Worm (Caenorhabditis elegans) whole organism, late embryonic: ENCODE results near the gene F13D11.3.
A peak's percentile ranks its signal among the peaks of the same experiment; 100 is the strongest.

Source experiments
- C08G9.2 ChIP-seq: sonication (generic microtip); optimal IDR thresholded peaks from 2 replicates; lab custom pipeline; 2016; ENCODE audit warnings: mild to moderate bottlenecking, missing genetic modification characterization, moderate library complexity, missing compliant biosample characterization
- C38D4.7 ChIP-seq: fragments of 200-800 bp; sonication (Bioruptor generic); optimal IDR thresholded peaks from 2 replicates; lab custom pipeline; 2018; ENCODE audit warnings: mild to moderate bottlenecking, missing genetic modification characterization, moderate library complexity, missing compliant biosample characterization
- F13H6.1 ChIP-seq: sonication (generic microtip); optimal IDR thresholded peaks from 2 replicates; lab custom pipeline; 2016; ENCODE audit warnings: missing genetic modification characterization, missing compliant biosample characterization
- K02D7.2 ChIP-seq: sonication (generic microtip); optimal IDR thresholded peaks from 2 replicates; lab custom pipeline; 2017; ENCODE audit warnings: mild to moderate bottlenecking, missing genetic modification characterization, missing compliant biosample characterization
- T23F11.4 ChIP-seq: fragments of 200-800 bp; sonication (Bioruptor generic); optimal IDR thresholded peaks from 2 replicates; lab custom pipeline; 2018; ENCODE audit warnings: mild to moderate bottlenecking, missing genetic modification characterization, missing compliant biosample characterization
- ama-1 ChIP-seq: fragments of 150-350 bp; optimal IDR thresholded peaks from 2 replicates; lab custom pipeline; 2014
- ceh-14 ChIP-seq: sonication (generic microtip); optimal IDR thresholded peaks from 2 replicates; lab custom pipeline; 2016; ENCODE audit warnings: missing genotype, missing genetic modification characterization, missing compliant biosample characterization
- ceh-18 ChIP-seq: sonication (generic microtip); optimal IDR thresholded peaks from 2 replicates; lab custom pipeline; 2016; ENCODE audit warnings: missing genetic modification characterization, missing compliant biosample characterization
- ceh-2 ChIP-seq: sonication (generic microtip); optimal IDR thresholded peaks from 2 replicates; lab custom pipeline; 2016; ENCODE audit warnings: missing genotype, missing genetic modification characterization, missing compliant biosample characterization
- ceh-24 ChIP-seq: sonication (generic microtip); optimal IDR thresholded peaks from 2 replicates; lab custom pipeline; 2016; ENCODE audit warnings: mild to moderate bottlenecking, missing genetic modification characterization, missing compliant biosample characterization
- ceh-30 ChIP-seq: fragments of 150-350 bp; optimal IDR thresholded peaks from 2 replicates; lab custom pipeline; 2014; ENCODE audit warnings: missing biosample characterization, missing genetic modification characterization
- ceh-34 ChIP-seq: sonication (generic microtip); optimal IDR thresholded peaks from 2 replicates; lab custom pipeline; 2016; ENCODE audit warnings: mild to moderate bottlenecking, missing genetic modification characterization, missing compliant biosample characterization
- ceh-48 ChIP-seq: sonication (generic microtip); optimal IDR thresholded peaks from 2 replicates; lab custom pipeline; 2016; ENCODE audit warnings: missing genetic modification characterization, inconsistent platforms, missing compliant biosample characterization
- ceh-6 ChIP-seq: fragments of 200-800 bp; sonication (Bioruptor generic); optimal IDR thresholded peaks from 2 replicates; lab custom pipeline; 2018; ENCODE audit warnings: mild to moderate bottlenecking, missing genetic modification characterization, missing compliant biosample characterization
- che-1 ChIP-seq: sonication (generic microtip); optimal IDR thresholded peaks from 2 replicates; lab custom pipeline; 2016; ENCODE audit warnings: mild to moderate bottlenecking, missing genetic modification characterization, missing compliant biosample characterization
- dmd-4 ChIP-seq: sonication (generic microtip); optimal IDR thresholded peaks from 2 replicates; lab custom pipeline; 2016; ENCODE audit warnings: borderline replicate concordance, missing genetic modification characterization, missing compliant biosample characterization
- dve-1 ChIP-seq: sonication (generic microtip); optimal IDR thresholded peaks from 2 replicates; lab custom pipeline; 2017; ENCODE audit warnings: antibody characterized with exemption, mild to moderate bottlenecking, missing genetic modification characterization, missing compliant biosample characterization
- elt-2 ChIP-seq: sonication (generic microtip); optimal IDR thresholded peaks from 2 replicates; lab custom pipeline; 2016; ENCODE audit warnings: missing genetic modification reagents, missing genetic modification characterization, missing compliant biosample characterization
- elt-4 ChIP-seq: sonication (generic microtip); optimal IDR thresholded peaks from 2 replicates; lab custom pipeline; 2016; ENCODE audit warnings: missing genetic modification characterization, missing compliant biosample characterization
- ets-4 ChIP-seq: sonication (generic microtip); optimal IDR thresholded peaks from 2 replicates; lab custom pipeline; 2016; ENCODE audit warnings: missing genetic modification characterization, missing compliant biosample characterization
- eyg-1 ChIP-seq: sonication (generic microtip); optimal IDR thresholded peaks from 2 replicates; lab custom pipeline; 2016; ENCODE audit warnings: missing genotype, missing genetic modification characterization, missing compliant biosample characterization
- fax-1 ChIP-seq: sonication (generic microtip); optimal IDR thresholded peaks from 2 replicates; lab custom pipeline; 2016; ENCODE audit warnings: missing genotype, missing genetic modification characterization, missing compliant biosample characterization
- fkh-10 ChIP-seq: fragments of 150-350 bp; optimal IDR thresholded peaks from 2 replicates; lab custom pipeline; 2014; ENCODE audit warnings: missing biosample characterization, missing genetic modification reagents, missing genetic modification characterization
- fkh-6 ChIP-seq: sonication (generic microtip); optimal IDR thresholded peaks from 2 replicates; lab custom pipeline; 2016; ENCODE audit warnings: missing genetic modification characterization, missing compliant biosample characterization
- gmeb-2 ChIP-seq: sonication (generic microtip); optimal IDR thresholded peaks from 2 replicates; lab custom pipeline; 2016; ENCODE audit warnings: missing genetic modification characterization, inconsistent platforms, missing compliant biosample characterization
- hlh-13 ChIP-seq: fragments of 200-800 bp; sonication (Bioruptor generic); optimal IDR thresholded peaks from 2 replicates; lab custom pipeline; 2018; ENCODE audit warnings: mild to moderate bottlenecking, missing genetic modification characterization, missing compliant biosample characterization
- hlh-15 ChIP-seq: sonication (generic microtip); optimal IDR thresholded peaks from 2 replicates; lab custom pipeline; 2016; ENCODE audit warnings: missing genetic modification characterization, missing compliant biosample characterization
- hlh-30 ChIP-seq: sonication (generic microtip); optimal IDR thresholded peaks from 2 replicates; lab custom pipeline; 2017; ENCODE audit warnings: antibody characterized with exemption, missing genetic modification characterization, missing compliant biosample characterization; ENCODE audit not compliant: insufficient read depth
- hlh-6 ChIP-seq: sonication (generic microtip); optimal IDR thresholded peaks from 2 replicates; lab custom pipeline; 2016; ENCODE audit warnings: missing genotype, missing genetic modification characterization, missing compliant biosample characterization
- hlh-8 ChIP-seq: sonication (generic microtip); optimal IDR thresholded peaks from 2 replicates; lab custom pipeline; 2016; ENCODE audit warnings: missing genotype, missing genetic modification characterization, missing compliant biosample characterization
- lim-6 ChIP-seq: sonication (generic microtip); optimal IDR thresholded peaks from 2 replicates; lab custom pipeline; 2016; ENCODE audit warnings: missing genetic modification characterization, missing compliant biosample characterization
- lin-11 ChIP-seq: fragments of 200-800 bp; sonication (Bioruptor generic); optimal IDR thresholded peaks from 2 replicates; lab custom pipeline; 2018; ENCODE audit warnings: mild to moderate bottlenecking, missing genetic modification characterization, missing compliant biosample characterization
- mec-3 ChIP-seq: sonication (generic microtip); optimal IDR thresholded peaks from 2 replicates; lab custom pipeline; 2016; ENCODE audit warnings: borderline replicate concordance, missing genetic modification characterization, missing compliant biosample characterization
- nhr-232 ChIP-seq: sonication (generic microtip); optimal IDR thresholded peaks from 2 replicates; lab custom pipeline; 2016; ENCODE audit warnings: missing genetic modification characterization, missing compliant biosample characterization
- pat-9 ChIP-seq: fragments of 200-800 bp; sonication (Bioruptor generic); optimal IDR thresholded peaks from 2 replicates; lab custom pipeline; 2018; ENCODE audit warnings: mild to moderate bottlenecking, missing genetic modification characterization, moderate library complexity, missing compliant biosample characterization
- pha-2 ChIP-seq: sonication (generic microtip); optimal IDR thresholded peaks from 2 replicates; lab custom pipeline; 2017; ENCODE audit warnings: mild to moderate bottlenecking, missing genetic modification characterization, missing compliant biosample characterization
- pha-4 ChIP-seq: fragments of 150-350 bp; optimal IDR thresholded peaks from 2 replicates; lab custom pipeline; 2018; ENCODE audit warnings: missing biosample characterization, missing genetic modification reagents, missing genetic modification characterization
- pqm-1 ChIP-seq: sonication (generic microtip); optimal IDR thresholded peaks from 2 replicates; lab custom pipeline; 2016; ENCODE audit warnings: missing genetic modification characterization, missing compliant biosample characterization
- pros-1 ChIP-seq: fragments of 150-350 bp; optimal IDR thresholded peaks from 2 replicates; lab custom pipeline; 2014; ENCODE audit warnings: missing biosample characterization, missing genetic modification reagents, missing genetic modification characterization
- rnt-1 ChIP-seq: sonication (generic microtip); optimal IDR thresholded peaks from 2 replicates; lab custom pipeline; 2016; ENCODE audit warnings: missing genetic modification characterization, missing compliant biosample characterization
- sdc-2 ChIP-seq: sonication (generic microtip); optimal IDR thresholded peaks from 2 replicates; lab custom pipeline; 2016; ENCODE audit warnings: missing genotype, missing genetic modification characterization, missing compliant biosample characterization
- sox-4 ChIP-seq: sonication (generic microtip); optimal IDR thresholded peaks from 2 replicates; lab custom pipeline; 2017; ENCODE audit warnings: mild to moderate bottlenecking, missing genetic modification characterization, inconsistent platforms, missing compliant biosample characterization
- syd-9 ChIP-seq: sonication (generic microtip); optimal IDR thresholded peaks from 2 replicates; lab custom pipeline; 2016; ENCODE audit warnings: mild to moderate bottlenecking, missing genetic modification characterization, moderate library complexity, missing compliant biosample characterization
- tbx-2 ChIP-seq: sonication (generic microtip); optimal IDR thresholded peaks from 2 replicates; lab custom pipeline; 2016; ENCODE audit warnings: missing genetic modification characterization, missing compliant biosample characterization
- unc-42 ChIP-seq: sonication (generic microtip); optimal IDR thresholded peaks from 2 replicates; lab custom pipeline; 2016; ENCODE audit warnings: missing genotype, missing genetic modification characterization, missing compliant biosample characterization
- ztf-16 ChIP-seq: sonication (generic microtip); optimal IDR thresholded peaks from 2 replicates; lab custom pipeline; 2017; ENCODE audit warnings: missing genetic modification characterization, missing compliant biosample characterization

Gene F13D11.3

DNA sequence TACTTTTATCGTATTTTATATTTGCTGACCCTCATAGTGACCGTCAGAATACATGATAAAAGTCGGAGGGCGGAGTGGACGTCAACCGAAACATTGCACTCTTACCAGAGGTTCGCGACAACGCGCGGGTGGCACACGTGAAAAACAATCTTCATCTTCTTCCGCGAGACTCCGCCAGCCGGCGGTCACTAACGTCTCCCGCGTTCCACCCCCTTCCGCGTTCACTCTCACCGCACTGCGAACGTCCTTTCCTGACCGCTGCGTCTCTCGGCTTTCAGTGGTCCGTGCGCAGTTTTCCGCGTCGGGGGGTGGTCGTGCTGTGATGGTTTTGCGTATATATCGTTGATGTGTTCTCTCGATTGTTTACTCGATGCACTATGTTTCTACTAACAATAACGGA lies 12.5 kb upstream of the F13D11.3 start (continued):
- TF ChIP-seq ceh-30 (tag; lab: Kevin White, UChicago) (no peak), dve-1 (tag; lab: Kevin White, UChicago) (no peak), ceh-48 (tag; lab: Kevin White, UChicago) (no peak), C38D4.7 (GFP tag; lab: Kevin White, UChicago) (no peak), rnt-1 (tag; lab: Kevin White, UChicago) (peak; percentile 80), ets-4 (tag; lab: Kevin White, UChicago) (no peak), che-1 (tag; lab: Kevin White, UChicago) (no peak), C08G9.2 (no peak), syd-9 (tag; lab: Kevin White, UChicago) (peak; percentile 76), fax-1 (tag; lab: Kevin White, UChicago) (no peak), dmd-4 (tag; lab: Kevin White, UChicago) (peak; percentile 5), hlh-6 (tag; lab: Kevin White, UChicago) (no peak), elt-4 (tag; lab: Kevin White, UChicago) (no peak), nhr-232 (tag; lab: Kevin White, UChicago) (peak; percentile 31), elt-2 (tag; lab: Kevin White, UChicago) (no peak), pros-1 (tag; lab: Kevin White, UChicago) (peak; percentile 78), hlh-8 (tag; lab: Kevin White, UChicago) (peak; percentile 41), pqm-1 (no peak), ceh-2 (tag; lab: Kevin White, UChicago) (peak; percentile 42), sox-4 (no peak), mec-3 (tag; lab: Kevin White, UChicago) (no peak), eyg-1 (tag; lab: Kevin White, UChicago) (peak; percentile 31), pat-9 (tag; lab: Kevin White, UChicago) (no peak), ceh-24 (tag; lab: Kevin White, UChicago) (no peak), gmeb-2 (no peak), pha-4 (tag; lab: Kevin White, UChicago) (no peak), ceh-6 (peak; percentile 22), fkh-10 (GFP tag; lab: Kevin White, UChicago) (no peak), unc-42 (tag; lab: Kevin White, UChicago) (no peak), hlh-30 (tag; lab: Kevin White, UChicago) (no peak), ceh-34 (tag; lab: Kevin White, UChicago) (peak; percentile 86), T23F11.4 (GFP tag; lab: Kevin White, UChicago) (no peak), sdc-2 (tag; lab: Kevin White, UChicago) (peak; percentile 64), F13H6.1 (no peak), hlh-13 (GFP tag; lab: Kevin White, UChicago) (no peak), lin-11 (tag; lab: Kevin White, UChicago) (no peak), tbx-2 (tag; lab: Kevin White, UChicago) (peak; percentile 61), ceh-18 (tag; lab: Kevin White, UChicago) (no peak), lim-6 (tag; lab: Kevin White, UChicago) (no peak), ztf-16 (tag; lab: Kevin White, UChicago) (no peak), K02D7.2 (tag; lab: Kevin White, UChicago) (no peak), ama-1 (lab: Kevin White, UChicago) (no peak), fkh-6 (tag; lab: Kevin White, UChicago) (no peak), ceh-14 (no peak), pha-2 (no peak), hlh-15 (no peak)
